Fruit fly (Drosophila melanogaster) whole organism, embryonic: ENCODE measurements around the gene Oatp33Eb.
A peak's percentile ranks its signal among the peaks of the same experiment; 100 is the strongest.

Experiments
- Aef1 ChIP-seq: fragments of 200-800 bp; sonication (Bioruptor generic); IDR thresholded peaks from 3 replicates; pipeline ENCODE4 v1.3.6; 2022; ENCODE audit warnings: missing biosample characterization, missing genetic modification characterization
- Bteb2 ChIP-seq: fragments of 200-800 bp; sonication (Bioruptor generic); optimal IDR thresholded peaks from 2 replicates; lab custom pipeline; 2016; ENCODE audit warnings: missing biosample characterization, missing genetic modification characterization
- CG12104 ChIP-seq: fragments of 200-800 bp; sonication (Bioruptor generic); optimal IDR thresholded peaks from 3 replicates; lab custom pipeline; 2016; ENCODE audit warnings: missing biosample characterization, missing genetic modification characterization
- CG13123 ChIP-seq: fragments of 200-800 bp; sonication (Bioruptor generic); optimal IDR thresholded peaks from 2 replicates; lab custom pipeline; 2016; ENCODE audit warnings: missing biosample characterization, missing genetic modification characterization
- CG13287 ChIP-seq: fragments of 200-800 bp; sonication (Bioruptor generic); IDR thresholded peaks from 2 replicates; pipeline ENCODE4 v1.3.6; 2022; ENCODE audit warnings: missing biosample characterization, missing genetic modification characterization; ENCODE audit not compliant: partially characterized antibody
- CG13424 ChIP-seq: fragments of 200-800 bp; sonication (Bioruptor generic); optimal IDR thresholded peaks from 2 replicates; lab custom pipeline; 2019; ENCODE audit warnings: missing biosample characterization, mild to moderate bottlenecking, missing genetic modification characterization, moderate library complexity
- CG15073 ChIP-seq: fragments of 200-800 bp; sonication (Bioruptor generic); optimal IDR thresholded peaks from 2 replicates; lab custom pipeline; 2016; ENCODE audit warnings: missing biosample characterization, missing genetic modification characterization
- CG15479 ChIP-seq: fragments of 200-800 bp; sonication (Bioruptor generic); optimal IDR thresholded peaks from 3 replicates; lab custom pipeline; 2019; ENCODE audit warnings: missing biosample characterization, mild to moderate bottlenecking, missing genetic modification characterization, moderate library complexity
- CG17359 ChIP-seq: fragments of 200-800 bp; sonication (Bioruptor generic); optimal IDR thresholded peaks from 3 replicates; lab custom pipeline; 2018; ENCODE audit warnings: missing biosample characterization, mild to moderate bottlenecking, missing genetic modification characterization, moderate library complexity
- CG17912 ChIP-seq: fragments of 200-800 bp; sonication (Bioruptor generic); optimal IDR thresholded peaks from 2 replicates; lab custom pipeline; 2018; ENCODE audit warnings: missing biosample characterization, mild to moderate bottlenecking, missing genetic modification characterization
- CG18599 ChIP-seq: fragments of 200-800 bp; sonication (Bioruptor generic); optimal IDR thresholded peaks from 3 replicates; lab custom pipeline; 2017; ENCODE audit warnings: missing biosample characterization, missing genetic modification characterization, mild to moderate bottlenecking, moderate library complexity, missing genetic modification reagents
- CG18619 ChIP-seq: fragments of 200-800 bp; sonication (Bioruptor generic); optimal IDR thresholded peaks from 3 replicates; lab custom pipeline; 2017; ENCODE audit warnings: missing biosample characterization, mild to moderate bottlenecking, missing genetic modification characterization
- CG18764 ChIP-seq: fragments of 200-800 bp; sonication (Bioruptor generic); optimal IDR thresholded peaks from 3 replicates; lab custom pipeline; 2016; ENCODE audit warnings: missing biosample characterization, missing genetic modification characterization
- CG5180 ChIP-seq: fragments of 200-800 bp; sonication (Bioruptor generic); optimal IDR thresholded peaks from 3 replicates; lab custom pipeline; 2017; ENCODE audit warnings: missing biosample characterization, missing genetic modification characterization, mild to moderate bottlenecking, moderate library complexity, missing genetic modification reagents
- CG6254 ChIP-seq: fragments of 200-800 bp; sonication (Bioruptor generic); optimal IDR thresholded peaks from 3 replicates; lab custom pipeline; 2017; ENCODE audit warnings: mild to moderate bottlenecking, missing biosample characterization, missing genetic modification reagents, missing genetic modification characterization
- CG6765 ChIP-seq: fragments of 200-800 bp; sonication (Bioruptor generic); optimal IDR thresholded peaks from 3 replicates; lab custom pipeline; 2017; ENCODE audit warnings: missing biosample characterization, mild to moderate bottlenecking, missing genetic modification characterization
- CG6791 ChIP-seq: fragments of 200-800 bp; sonication (Bioruptor generic); IDR thresholded peaks from 3 replicates; pipeline ENCODE4 v1.3.6; 2022; ENCODE audit warnings: missing biosample characterization, missing genetic modification characterization; ENCODE audit not compliant: partially characterized antibody
- CG9817 ChIP-seq: fragments of 200-800 bp; sonication (Bioruptor generic); optimal IDR thresholded peaks from 2 replicates; lab custom pipeline; 2018; ENCODE audit warnings: missing biosample characterization, mild to moderate bottlenecking, missing genetic modification characterization, moderate library complexity
- Deaf1 ChIP-seq: fragments of 200-800 bp; optimal IDR thresholded peaks from 3 replicates; lab custom pipeline; 2019; ENCODE audit warnings: missing biosample characterization, mild to moderate bottlenecking, missing genetic modification characterization, moderate library complexity
- Nf-YC ChIP-seq: fragments of 200-800 bp; optimal IDR thresholded peaks from 3 replicates; lab custom pipeline; 2019; ENCODE audit warnings: missing biosample characterization, mild to moderate bottlenecking, missing genetic modification characterization, moderate library complexity
- NfI ChIP-seq: fragments of 200-800 bp; sonication (Bioruptor generic); optimal IDR thresholded peaks from 3 replicates; lab custom pipeline; 2018; ENCODE audit warnings: missing biosample characterization, mild to moderate bottlenecking, missing genetic modification characterization, moderate library complexity
- Oli ChIP-seq: fragments of 200-800 bp; sonication (Bioruptor generic); optimal IDR thresholded peaks from 2 replicates; lab custom pipeline; 2018; ENCODE audit warnings: missing biosample characterization, mild to moderate bottlenecking, missing genetic modification characterization, moderate library complexity
- Rfx ChIP-seq: fragments of 200-800 bp; sonication (Bioruptor generic); IDR thresholded peaks from 2 replicates; pipeline ENCODE4 v1.3.6; 2022; ENCODE audit warnings: missing biosample characterization, missing genetic modification characterization
- Sox102F ChIP-seq: fragments of 200-800 bp; sonication (Bioruptor generic); optimal IDR thresholded peaks from 2 replicates; lab custom pipeline; 2018; ENCODE audit warnings: missing biosample characterization, mild to moderate bottlenecking, missing genetic modification characterization, moderate library complexity
- Taf1 ChIP-seq: fragments of 200-800 bp; sonication (Bioruptor generic); IDR thresholded peaks from 2 replicates; pipeline ENCODE4 v1.3.6; 2022; ENCODE audit warnings: missing biosample characterization, missing genetic modification characterization
- Usf ChIP-seq: fragments of 200-800 bp; sonication (Bioruptor generic); optimal IDR thresholded peaks from 2 replicates; lab custom pipeline; 2017; ENCODE audit warnings: missing genotype, missing biosample characterization, missing genetic modification characterization
- bbx ChIP-seq: fragments of 200-800 bp; sonication (Bioruptor generic); IDR thresholded peaks from 2 replicates; pipeline ENCODE4 v1.3.6; 2022; ENCODE audit warnings: missing biosample characterization, missing genetic modification characterization; ENCODE audit not compliant: partially characterized antibody
- ci ChIP-seq: fragments of 200-800 bp; sonication (Bioruptor generic); IDR thresholded peaks from 3 replicates; pipeline ENCODE4 v1.3.6; 2022; ENCODE audit warnings: missing biosample characterization, missing genetic modification characterization
- dpn ChIP-seq, 2 experiments: fragments of 200-800 bp; sonication (Bioruptor generic); optimal IDR thresholded peaks; 3 replicates each; lab custom pipeline; 2016; ENCODE audit warnings: missing biosample characterization in 2 of 2, missing genetic modification characterization in 2 of 2
- ewg ChIP-seq: fragments of 200-800 bp; sonication (Bioruptor generic); optimal IDR thresholded peaks from 3 replicates; lab custom pipeline; 2017; ENCODE audit warnings: mild to moderate bottlenecking, missing biosample characterization, missing genetic modification reagents, missing genetic modification characterization
- gro ChIP-seq: fragments of 200-800 bp; sonication (Bioruptor generic); optimal IDR thresholded peaks from 2 replicates; lab custom pipeline; 2016; ENCODE audit warnings: missing biosample characterization, missing genetic modification characterization
- gsb-n ChIP-seq: fragments of 200-800 bp; sonication (Bioruptor generic); optimal IDR thresholded peaks from 3 replicates; lab custom pipeline; 2018; ENCODE audit warnings: missing biosample characterization, mild to moderate bottlenecking, missing genetic modification characterization
- h ChIP-seq: fragments of >200 bp; optimal IDR thresholded peaks from 2 replicates; lab custom pipeline; 2017
- lilli ChIP-seq: fragments of 200-800 bp; sonication (Bioruptor generic); optimal IDR thresholded peaks from 3 replicates; lab custom pipeline; 2016; ENCODE audit warnings: missing biosample characterization, missing genetic modification characterization
- lmd ChIP-seq: fragments of 200-800 bp; sonication (Bioruptor generic); IDR thresholded peaks from 2 replicates; pipeline ENCODE4 v1.3.6; 2022; ENCODE audit warnings: missing biosample characterization, missing genetic modification characterization
- lola ChIP-seq, 3 experiments: fragments of >200 bp in 2 of 3; fragments of 200-800 bp in 1 of 3; sonication (Bioruptor generic) in 1 of 3; optimal IDR thresholded peaks; 2 replicates each; lab custom pipeline; 2017 to 2019; ENCODE audit warnings: missing biosample characterization in 3 of 3, missing genetic modification characterization in 3 of 3, mild to moderate bottlenecking in 1 of 3, moderate library complexity in 1 of 3
- lov ChIP-seq, 2 experiments: fragments of 200-800 bp in 1 of 2; fragments of >200 bp in 1 of 2; sonication (Bioruptor generic) in 1 of 2; IDR thresholded peaks in 1 of 2; optimal IDR thresholded peaks in 1 of 2; 2 replicates in 1 of 2; 3 replicates in 1 of 2; pipeline versions ENCODE4 v1.3.6 to Lab custom; 2017 to 2022; ENCODE audit warnings: missing biosample characterization in 1 of 2, missing genetic modification characterization in 1 of 2
- mam ChIP-seq: fragments of 200-800 bp; sonication (Bioruptor generic); optimal IDR thresholded peaks from 3 replicates; lab custom pipeline; 2016; ENCODE audit warnings: missing biosample characterization, missing genetic modification characterization
- nmo ChIP-seq: fragments of 200-800 bp; sonication (Bioruptor generic); optimal IDR thresholded peaks from 2 replicates; lab custom pipeline; 2018; ENCODE audit warnings: missing biosample characterization, mild to moderate bottlenecking, missing genetic modification characterization, moderate library complexity
- row ChIP-seq: fragments of 200-800 bp; sonication (Bioruptor generic); IDR thresholded peaks from 3 replicates; pipeline ENCODE4 v1.3.6; 2022; ENCODE audit warnings: missing biosample characterization, missing genetic modification characterization
- seq ChIP-seq: fragments of 200-800 bp; sonication (Bioruptor generic); IDR thresholded peaks from 2 replicates; pipeline ENCODE4 v1.3.6; 2022; ENCODE audit warnings: missing biosample characterization, missing genetic modification characterization
- slbo ChIP-seq: fragments of 200-800 bp; sonication (Bioruptor generic); IDR thresholded peaks from 2 replicates; pipeline ENCODE4 v1.3.6; 2022; ENCODE audit warnings: missing biosample characterization, missing genetic modification characterization
- sob ChIP-seq: fragments of 200-800 bp; sonication (Bioruptor generic); IDR thresholded peaks from 2 replicates; pipeline ENCODE4 v1.3.6; 2022; ENCODE audit warnings: missing biosample characterization, missing genetic modification characterization
- sqz ChIP-seq: fragments of 200-800 bp; sonication (Bioruptor generic); optimal IDR thresholded peaks from 3 replicates; lab custom pipeline; 2018; ENCODE audit warnings: missing biosample characterization, mild to moderate bottlenecking, missing genetic modification characterization
- sug ChIP-seq: fragments of 200-800 bp; optimal IDR thresholded peaks from 2 replicates; lab custom pipeline; 2019; ENCODE audit warnings: missing biosample characterization, mild to moderate bottlenecking, missing genetic modification characterization, moderate library complexity
- trem ChIP-seq: fragments of 200-800 bp; optimal IDR thresholded peaks from 3 replicates; lab custom pipeline; 2019; ENCODE audit warnings: missing biosample characterization, mild to moderate bottlenecking, missing genetic modification characterization, moderate library complexity
- yki ChIP-seq: fragments of >200 bp; optimal IDR thresholded peaks from 3 replicates; lab custom pipeline; 2018

Oatp33Eb gene

dm6 chr2L:12424555-12424954 is 23.7 kb upstream of the Oatp33Eb start, which contains the start of gene Fam92 (continued):
- TF ChIP-seq gro (peak; percentile 49), dpn (GFP tag; optimal IDR thresholded peaks at IDR 0.05; lab: Kevin White, UChicago) (peak; percentile 56 to 59), Deaf1 (tag; lab: Kevin White, UChicago) (peak; percentile 21)

dm6 chr2L:12427487-12428101 is 20.7 kb upstream of the Oatp33Eb start, which contains the start of the genes CG5446 and Trm1:
TSS of gene CG5446 (minus strand) at chr2L:12427709.
TSS of gene Trm1 (plus strand) at chr2L:12428028.
- TF ChIP-seq CG17912 (GFP tag; lab: Kevin White, UChicago) (no peak), seq (no peak), Rfx (GFP tag; lab: Robert Waterston, UW) (peak; percentile 56), CG13424 (tag; lab: Kevin White, UChicago) (peak; percentile 86), sob (GFP tag; lab: Robert Waterston, UW) (peak; percentile 73), NfI (GFP tag; lab: Kevin White, UChicago) (peak; percentile 64), CG18599 (GFP tag; lab: Kevin White, UChicago) (peak; percentile 83), lov (optimal IDR thresholded peaks at IDR 0.05; lab: Kevin White, UChicago) (no peak), lov (GFP tag; IDR thresholded peaks at IDR 0.05; lab: Robert Waterston, UW) (no peak), CG13287 (GFP tag; lab: Robert Waterston, UW) (peak; percentile 34; the same call in 1 of the 2 replicates), bbx (GFP tag; lab: Robert Waterston, UW) (0 out of 2 replicates have a peak, but pooled peaks have one; percentile 15), sqz (GFP tag; lab: Kevin White, UChicago) (peak; percentile 12), CG15479 (no peak), sug (peak; percentile 81), CG6791 (GFP tag; lab: Robert Waterston, UW) (peak; percentile 53; the same call in 1 of the 3 replicates), nmo (GFP tag; lab: Kevin White, UChicago) (peak; percentile 83), gsb-n (tag; lab: Kevin White, UChicago) (peak; percentile 81), CG6254 (GFP tag; lab: Kevin White, UChicago) (peak; percentile 39), CG6765 (peak; percentile 40), mam (GFP tag; lab: Kevin White, UChicago) (peak; percentile 8), CG5180 (GFP tag; lab: Kevin White, UChicago) (peak; percentile 20), slbo (GFP tag; lab: Robert Waterston, UW) (peak; percentile 75), CG18764 (GFP tag; lab: Kevin White, UChicago) (peak; percentile 37), CG17359 (peak; percentile 69), CG18619 (GFP tag; lab: Kevin White, UChicago) (peak; percentile 62), lmd (GFP tag; lab: Robert Waterston, UW) (peak; percentile 7; the same call in 1 of the 2 replicates), trem (tag; lab: Kevin White, UChicago) (peak; percentile 73), CG9817 (peak; percentile 44), lilli (GFP tag; lab: Kevin White, UChicago) (peak; percentile 47), Bteb2 (GFP tag; lab: Kevin White, UChicago) (no peak), Aef1 (GFP tag; lab: Robert Waterston, UW) (peak; percentile 39; the same call in 1 of the 3 replicates), CG12104 (GFP tag; lab: Kevin White, UChicago) (peak; percentile 64), Taf1 (GFP tag; lab: Robert Waterston, UW) (no peak), row (GFP tag; lab: Robert Waterston, UW) (peak; percentile 80), h (lab: Kevin White, UChicago) (no peak), Usf (peak; percentile 6), ci (GFP tag; lab: Robert Waterston, UW) (0 out of 3 replicates have a peak, but pooled peaks have one; percentile 21), CG15073 (GFP tag; lab: Kevin White, UChicago) (no peak), ewg (GFP tag; lab: Kevin White, UChicago) (peak; percentile 29), Oli (tag; lab: Kevin White, UChicago) (peak; percentile 57), CG13123 (GFP tag; lab: Kevin White, UChicago) (peak; percentile 37), yki (lab: Kevin White, UChicago) (no peak), Nf-YC (peak; percentile 75), lola (GFP tag; optimal IDR thresholded peaks at IDR 0.05; lab: Kevin White, UChicago) (peak in 1 of 3 experiments; percentile 83), Sox102F (GFP tag; lab: Kevin White, UChicago) (peak; percentile 75)
